Fruit fly (Drosophila melanogaster) whole organism, embryonic: ENCODE results near the gene CG5498.

Source experiments
- Awh ChIP-seq: fragments of 200-800 bp; sonication (Bioruptor generic); IDR thresholded peaks from 2 replicates; pipeline ENCODE4, ENCODE4 v1.3.6; 2022; ENCODE audit warnings: missing biosample characterization, missing genetic modification characterization
- CG1024 ChIP-seq: fragments of 200-800 bp; sonication (Bioruptor generic); IDR thresholded peaks from 2 replicates; pipeline ENCODE4 v1.3.6; 2022; ENCODE audit warnings: missing biosample characterization, missing genetic modification characterization
- CG10267 ChIP-seq: fragments of 200-800 bp; sonication (Bioruptor generic); optimal IDR thresholded peaks from 2 replicates; lab custom pipeline; 2018; ENCODE audit warnings: missing biosample characterization, mild to moderate bottlenecking, missing genetic modification characterization, moderate library complexity
- CG10959 ChIP-seq: fragments of 200-800 bp; sonication (Bioruptor generic); IDR thresholded peaks from 2 replicates; pipeline ENCODE4 v1.3.6; 2022; ENCODE audit warnings: missing biosample characterization, missing genetic modification characterization
- CG11398 ChIP-seq: fragments of 200-800 bp; sonication (Bioruptor generic); optimal IDR thresholded peaks from 2 replicates; lab custom pipeline; 2016; ENCODE audit warnings: missing biosample characterization, missing genetic modification characterization
- CG11695 ChIP-seq: fragments of 200-800 bp; sonication (Bioruptor generic); IDR thresholded peaks from 3 replicates; pipeline ENCODE4 v1.3.6; 2022; ENCODE audit warnings: missing biosample characterization, missing genetic modification characterization
- CG13123 ChIP-seq: fragments of 200-800 bp; sonication (Bioruptor generic); optimal IDR thresholded peaks from 2 replicates; lab custom pipeline; 2016; ENCODE audit warnings: missing biosample characterization, missing genetic modification characterization
- CG13424 ChIP-seq: fragments of 200-800 bp; sonication (Bioruptor generic); optimal IDR thresholded peaks from 2 replicates; lab custom pipeline; 2019; ENCODE audit warnings: missing biosample characterization, mild to moderate bottlenecking, missing genetic modification characterization, moderate library complexity
- CG1529 ChIP-seq: fragments of 200-800 bp; sonication (Bioruptor generic); optimal IDR thresholded peaks from 3 replicates; lab custom pipeline; 2018; ENCODE audit warnings: missing biosample characterization, missing genetic modification characterization
- CG17829 ChIP-seq: fragments of 200-800 bp; optimal IDR thresholded peaks from 2 replicates; lab custom pipeline; 2019; ENCODE audit warnings: missing biosample characterization, mild to moderate bottlenecking, missing genetic modification characterization, moderate library complexity
- CG2712 ChIP-seq: fragments of 200-800 bp; optimal IDR thresholded peaks from 3 replicates; lab custom pipeline; 2019; ENCODE audit warnings: missing biosample characterization, mild to moderate bottlenecking, missing genetic modification characterization, moderate library complexity
- CG30020 ChIP-seq: fragments of 200-800 bp; optimal IDR thresholded peaks from 2 replicates; lab custom pipeline; 2019; ENCODE audit warnings: missing biosample characterization, mild to moderate bottlenecking, missing genetic modification characterization, moderate library complexity
- CG31441 ChIP-seq: fragments of 200-800 bp; sonication (Bioruptor generic); IDR thresholded peaks from 2 replicates; pipeline ENCODE4 v1.3.6; 2022; ENCODE audit warnings: missing biosample characterization, missing genetic modification characterization
- CG3281 ChIP-seq: fragments of 200-800 bp; sonication (Bioruptor generic); optimal IDR thresholded peaks from 3 replicates; lab custom pipeline; 2017; ENCODE audit warnings: missing biosample characterization, mild to moderate bottlenecking, missing genetic modification characterization
- CG33557 ChIP-seq: fragments of 200-800 bp; sonication (Bioruptor generic); optimal IDR thresholded peaks from 2 replicates; lab custom pipeline; 2019; ENCODE audit warnings: missing biosample characterization, mild to moderate bottlenecking, missing genetic modification characterization, moderate library complexity
- CG34224 ChIP-seq: fragments of 200-800 bp; sonication (Bioruptor generic); IDR thresholded peaks from 3 replicates; pipeline ENCODE4 v1.3.6; 2022; ENCODE audit warnings: missing biosample characterization, missing genetic modification characterization; ENCODE audit not compliant: partially characterized antibody
- CG34422 ChIP-seq: fragments of 200-800 bp; sonication (Bioruptor generic); IDR thresholded peaks from 3 replicates; pipeline ENCODE4 v1.3.6; 2022; ENCODE audit warnings: missing biosample characterization, missing genetic modification characterization
- CG5245 ChIP-seq: fragments of 200-800 bp; sonication (Bioruptor generic); optimal IDR thresholded peaks from 3 replicates; lab custom pipeline; 2016; ENCODE audit warnings: missing biosample characterization, missing genetic modification characterization
- CG6854 ChIP-seq: fragments of 200-800 bp; sonication (Bioruptor generic); optimal IDR thresholded peaks from 3 replicates; lab custom pipeline; 2017; ENCODE audit warnings: missing biosample characterization, mild to moderate bottlenecking, missing genetic modification characterization
- CG8924 ChIP-seq: fragments of 200-800 bp; optimal IDR thresholded peaks from 3 replicates; lab custom pipeline; 2019; ENCODE audit warnings: missing biosample characterization, mild to moderate bottlenecking, missing genetic modification characterization, moderate library complexity
- CG9437 ChIP-seq: fragments of 200-800 bp; sonication (Bioruptor generic); optimal IDR thresholded peaks from 2 replicates; lab custom pipeline; 2018; ENCODE audit warnings: missing biosample characterization, mild to moderate bottlenecking, missing genetic modification characterization
- CTCF ChIP-seq: fragments of 200-800 bp; sonication (Bioruptor generic); optimal IDR thresholded peaks from 2 replicates; lab custom pipeline; 2017; ENCODE audit warnings: missing biosample characterization, mild to moderate bottlenecking, missing genetic modification characterization, moderate library complexity
- Dip2 ChIP-seq: fragments of 200-800 bp; sonication (Bioruptor generic); IDR thresholded peaks from 2 replicates; pipeline ENCODE4 v1.3.6; 2022; ENCODE audit warnings: missing biosample characterization, missing genetic modification characterization
- Doc2 ChIP-seq: fragments of 200-800 bp; sonication (Bioruptor generic); IDR thresholded peaks from 2 replicates; pipeline ENCODE4 v1.3.6; 2022; ENCODE audit warnings: missing biosample characterization, missing genetic modification characterization
- Dp ChIP-seq: fragments of 200-800 bp; sonication (Bioruptor generic); optimal IDR thresholded peaks from 2 replicates; lab custom pipeline; 2018; ENCODE audit warnings: missing biosample characterization, mild to moderate bottlenecking, missing genetic modification characterization, moderate library complexity
- ERR ChIP-seq: fragments of 200-800 bp; sonication (Bioruptor generic); optimal IDR thresholded peaks from 2 replicates; lab custom pipeline; 2016; ENCODE audit warnings: missing biosample characterization, missing genetic modification characterization
- HLH54F ChIP-seq: fragments of 200-800 bp; sonication (Bioruptor generic); optimal IDR thresholded peaks from 3 replicates; lab custom pipeline; 2016; ENCODE audit warnings: missing biosample characterization, missing genetic modification characterization
- Lhr ChIP-seq: fragments of 200-800 bp; sonication (Bioruptor generic); optimal IDR thresholded peaks from 3 replicates; lab custom pipeline; 2017; ENCODE audit warnings: mild to moderate bottlenecking, missing biosample characterization, missing genetic modification reagents, missing genetic modification characterization
- Med ChIP-seq: fragments of 200-800 bp; sonication (Bioruptor generic); peaks from one replicate; lab custom pipeline; 2016; ENCODE audit warnings: missing biosample characterization, missing genetic modification characterization, mild to moderate bottlenecking, inconsistent platforms, moderate library complexity
- Meics ChIP-seq: fragments of 200-800 bp; sonication (Bioruptor generic); optimal IDR thresholded peaks from 2 replicates; lab custom pipeline; 2017; ENCODE audit warnings: missing biosample characterization, mild to moderate bottlenecking, missing genetic modification characterization
- PHDP ChIP-seq: fragments of 200-800 bp; sonication (Bioruptor generic); optimal IDR thresholded peaks from 3 replicates; lab custom pipeline; 2018; ENCODE audit warnings: missing biosample characterization, mild to moderate bottlenecking, missing genetic modification characterization, moderate library complexity
- Trl ChIP-seq, 3 experiments: fragments of >200 bp in 2 of 3; fragments of 200-800 bp in 1 of 3; sonication (Bioruptor generic) in 1 of 3; optimal IDR thresholded peaks; 2 replicates in 1 of 3; 3 replicates in 2 of 3; lab custom pipeline; 2016 to 2017; ENCODE audit warnings: missing biosample characterization in 1 of 3, missing genetic modification characterization in 1 of 3
- abd-A ChIP-seq: fragments of 200-800 bp; sonication (Bioruptor generic); optimal IDR thresholded peaks from 3 replicates; lab custom pipeline; 2019; ENCODE audit warnings: missing biosample characterization, mild to moderate bottlenecking, missing genetic modification characterization, moderate library complexity
- ase ChIP-seq: fragments of 200-800 bp; sonication (Bioruptor generic); IDR thresholded peaks from 3 replicates; pipeline ENCODE4 v1.3.6; 2022; ENCODE audit warnings: missing biosample characterization, missing genetic modification characterization
- caup ChIP-seq: fragments of 200-800 bp; sonication (Bioruptor generic); optimal IDR thresholded peaks from 3 replicates; lab custom pipeline; 2017; ENCODE audit warnings: missing biosample characterization, mild to moderate bottlenecking, missing genetic modification characterization, moderate library complexity; ENCODE audit not compliant: severe bottlenecking
- cg ChIP-seq: fragments of 200-800 bp; sonication (Bioruptor generic); optimal IDR thresholded peaks from 3 replicates; lab custom pipeline; 2019; ENCODE audit warnings: missing biosample characterization, mild to moderate bottlenecking, missing genetic modification characterization, moderate library complexity
- crol ChIP-seq: fragments of 200-800 bp; sonication (Bioruptor generic); IDR thresholded peaks from 2 replicates; pipeline ENCODE4 v1.3.6; 2022; ENCODE audit warnings: missing biosample characterization, missing genetic modification characterization
- exex ChIP-seq: fragments of 200-800 bp; sonication (Bioruptor generic); optimal IDR thresholded peaks from 4 replicates; lab custom pipeline; 2018; ENCODE audit warnings: missing biosample characterization, mild to moderate bottlenecking, missing genetic modification characterization, moderate library complexity
- eyg ChIP-seq: fragments of 200-800 bp; sonication (Bioruptor generic); optimal IDR thresholded peaks from 3 replicates; lab custom pipeline; 2016; ENCODE audit warnings: missing biosample characterization, missing genetic modification characterization
- fd96Cb ChIP-seq: fragments of 200-800 bp; sonication (Bioruptor generic); optimal IDR thresholded peaks from 2 replicates; lab custom pipeline; 2018; ENCODE audit warnings: missing biosample characterization, mild to moderate bottlenecking, missing genetic modification characterization, moderate library complexity
- hbn ChIP-seq: fragments of 200-800 bp; sonication (Bioruptor generic); IDR thresholded peaks from 2 replicates; pipeline ENCODE4 v1.3.6; 2022; ENCODE audit warnings: missing biosample characterization, missing genetic modification characterization; ENCODE audit not compliant: partially characterized antibody
- hkb ChIP-seq, 2 experiments: fragments of 200-800 bp in 1 of 2; fragments of >200 bp in 1 of 2; sonication (Bioruptor generic) in 1 of 2; IDR thresholded peaks in 1 of 2; optimal IDR thresholded peaks in 1 of 2; 2 replicates each; pipeline versions ENCODE4 v1.3.6 to Lab custom; 2017 to 2022; ENCODE audit warnings: missing biosample characterization in 1 of 2, missing genetic modification characterization in 1 of 2
- insv ChIP-seq, 2 experiments: fragments of 200-800 bp; sonication (Bioruptor generic); optimal IDR thresholded peaks; 3 replicates each; lab custom pipeline; 2016 to 2018; ENCODE audit warnings: missing biosample characterization in 2 of 2, missing genetic modification characterization in 2 of 2
- lab ChIP-seq: fragments of 200-800 bp; sonication (Bioruptor generic); optimal IDR thresholded peaks from 3 replicates; lab custom pipeline; 2017; ENCODE audit warnings: missing biosample characterization, missing genetic modification characterization, mild to moderate bottlenecking, moderate library complexity, missing genetic modification reagents
- sna ChIP-seq: fragments of 200-800 bp; sonication (Bioruptor generic); IDR thresholded peaks from 2 replicates; pipeline ENCODE4 v1.3.6; 2022; ENCODE audit warnings: missing biosample characterization, missing genetic modification characterization; ENCODE audit not compliant: partially characterized antibody
- sob ChIP-seq: fragments of 200-800 bp; sonication (Bioruptor generic); IDR thresholded peaks from 2 replicates; pipeline ENCODE4 v1.3.6; 2022; ENCODE audit warnings: missing biosample characterization, missing genetic modification characterization
- tap ChIP-seq: fragments of 200-800 bp; optimal IDR thresholded peaks from 3 replicates; lab custom pipeline; 2019; ENCODE audit warnings: missing biosample characterization, mild to moderate bottlenecking, missing genetic modification characterization, moderate library complexity
- usp ChIP-seq: fragments of >200 bp; optimal IDR thresholded peaks from 2 replicates; lab custom pipeline; 2017; ENCODE audit warnings: missing biosample characterization, missing genetic modification characterization
- vvl ChIP-seq: fragments of 200-800 bp; sonication (Bioruptor generic); IDR thresholded peaks from 2 replicates; pipeline ENCODE4 v1.3.6; 2022; ENCODE audit warnings: missing biosample characterization, missing genetic modification characterization
- wor ChIP-seq: fragments of 200-800 bp; sonication (Bioruptor generic); IDR thresholded peaks from 2 replicates; pipeline ENCODE4 v1.3.6; 2022; ENCODE audit warnings: missing biosample characterization, missing genetic modification characterization

The CG5498 gene

DNA sequence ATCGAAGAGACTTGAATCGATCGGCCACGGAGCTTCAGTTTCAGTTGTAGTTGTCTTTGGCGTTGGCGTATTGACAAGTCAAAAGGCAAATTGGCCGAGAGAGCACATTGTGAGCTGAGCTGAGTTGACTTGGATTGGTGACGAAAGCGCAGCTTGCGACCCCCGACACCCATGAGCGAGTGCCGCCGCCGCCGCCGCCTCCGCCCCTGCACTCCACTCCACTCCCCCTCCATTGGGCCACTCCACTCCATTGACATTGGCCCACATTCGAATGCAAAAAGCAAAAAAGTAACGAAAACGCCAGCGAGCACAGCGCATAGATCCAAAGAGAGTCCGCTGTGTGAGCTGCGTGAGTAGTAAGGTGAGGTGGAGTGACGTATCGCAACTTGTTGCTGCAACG, 13.9 kb upstream of the CG5498 start:
- TF ChIP-seq ase, result 0 out of 3 replicates have a peak, but pooled peaks have one; percentile 4
- TF ChIP-seq CG9437 (GFP tag; lab: Kevin White, UChicago), result no peak
- TF ChIP-seq sob (GFP tag; lab: Robert Waterston, UW), result no peak
- no peak for TF ChIP-seq exex (tag; lab: Kevin White, UChicago)
- TF ChIP-seq CG1529 (GFP tag; lab: Kevin White, UChicago), result no peak
- TF ChIP-seq CG2712, result no peak
- TF ChIP-seq abd-A (tag; lab: Kevin White, UChicago), result no peak
- TF ChIP-seq tap (tag; lab: Kevin White, UChicago), result no peak
- TF ChIP-seq Lhr (GFP tag; lab: Kevin White, UChicago), result no peak
- no peak for TF ChIP-seq CG11695
- no peak for TF ChIP-seq vvl (GFP tag; lab: Robert Waterston, UW)
- TF ChIP-seq sna (GFP tag; lab: Robert Waterston, UW), result 0 out of 2 replicates have a peak, but pooled peaks have one; percentile 37
- no peak for TF ChIP-seq CG6854 (GFP tag; lab: Kevin White, UChicago)
- no peak for TF ChIP-seq CG10959 (GFP tag; lab: Robert Waterston, UW)
- TF ChIP-seq hbn, result 0 out of 2 replicates have a peak, but pooled peaks have one; percentile 29
- no peak for TF ChIP-seq Dip2 (GFP tag; lab: Robert Waterston, UW)
- TF ChIP-seq Doc2, result no peak
- 0 out of 3 replicates have a peak, but pooled peaks have one; percentile 26 for TF ChIP-seq CG34422
- TF ChIP-seq CG34224 (GFP tag; lab: Robert Waterston, UW), result 0 out of 3 replicates have a peak, but pooled peaks have one; percentile 30
- TF ChIP-seq CG3281 (GFP tag; lab: Kevin White, UChicago), result no peak
- no peak; the same call in 1 of the 2 replicates for TF ChIP-seq Awh (GFP tag; lab: Robert Waterston, UW)
- no peak for TF ChIP-seq caup (GFP tag; lab: Kevin White, UChicago)
- no peak for TF ChIP-seq eyg (GFP tag; lab: Kevin White, UChicago)
- TF ChIP-seq CG11398 (GFP tag; lab: Kevin White, UChicago), result no peak
- no peak for TF ChIP-seq hkb (optimal IDR thresholded peaks at IDR 0.05; lab: Kevin White, UChicago)
- TF ChIP-seq hkb (GFP tag; IDR thresholded peaks at IDR 0.05; lab: Robert Waterston, UW), result 0 out of 2 replicates have a peak, but pooled peaks have one; percentile 18
- no peak for TF ChIP-seq CTCF
- no peak for TF ChIP-seq HLH54F (GFP tag; lab: Kevin White, UChicago)
- peak; percentile 54 for TF ChIP-seq Meics
- TF ChIP-seq CG30020 (tag; lab: Kevin White, UChicago), result no peak
- TF ChIP-seq usp (GFP tag; lab: Kevin White, UChicago), result no peak
- peak; percentile 2 for TF ChIP-seq cg (GFP tag; lab: Kevin White, UChicago)
- TF ChIP-seq CG17829 (tag; lab: Kevin White, UChicago), result no peak
- TF ChIP-seq Dp (GFP tag; lab: Kevin White, UChicago), result no peak
- no peak for TF ChIP-seq CG10267 (tag; lab: Kevin White, UChicago)
- no peak for TF ChIP-seq CG13424 (tag; lab: Kevin White, UChicago)
- TF ChIP-seq CG8924 (tag; lab: Kevin White, UChicago), result no peak
- no peak for TF ChIP-seq lab (GFP tag; lab: Kevin White, UChicago)
- TF ChIP-seq ERR (GFP tag; lab: Kevin White, UChicago), result no peak
- no peak for TF ChIP-seq CG1024 (GFP tag; lab: Robert Waterston, UW)
- TF ChIP-seq Med (GFP tag; lab: Kevin White, UChicago), result peak; percentile 48
- TF ChIP-seq PHDP (tag; lab: Kevin White, UChicago), result no peak
- TF ChIP-seq fd96Cb (tag; lab: Kevin White, UChicago), result no peak
- no peak for TF ChIP-seq wor (GFP tag; lab: Robert Waterston, UW)
- no peak for TF ChIP-seq CG13123 (GFP tag; lab: Kevin White, UChicago)
- TF ChIP-seq CG31441, result no peak
- no peak for TF ChIP-seq CG5245 (GFP tag; lab: Kevin White, UChicago)
- no peak for TF ChIP-seq CG33557 (GFP tag; lab: Kevin White, UChicago)
- TF ChIP-seq insv (GFP tag; optimal IDR thresholded peaks at IDR 0.05; lab: Kevin White, UChicago), result no peak
- TF ChIP-seq crol, result peak; percentile 90
- TF ChIP-seq Trl (optimal IDR thresholded peaks at IDR 0.05; lab: Kevin White, UChicago), result peak in 1 of 2 experiments; percentile 18
- TF ChIP-seq Trl (GFP tag; optimal IDR thresholded peaks at IDR 0.05; lab: Kevin White, UChicago), result no peak
